Worm (Caenorhabditis elegans): ENCODE results near the gene K04A8.1.

Gene K04A8.1

DNA sequence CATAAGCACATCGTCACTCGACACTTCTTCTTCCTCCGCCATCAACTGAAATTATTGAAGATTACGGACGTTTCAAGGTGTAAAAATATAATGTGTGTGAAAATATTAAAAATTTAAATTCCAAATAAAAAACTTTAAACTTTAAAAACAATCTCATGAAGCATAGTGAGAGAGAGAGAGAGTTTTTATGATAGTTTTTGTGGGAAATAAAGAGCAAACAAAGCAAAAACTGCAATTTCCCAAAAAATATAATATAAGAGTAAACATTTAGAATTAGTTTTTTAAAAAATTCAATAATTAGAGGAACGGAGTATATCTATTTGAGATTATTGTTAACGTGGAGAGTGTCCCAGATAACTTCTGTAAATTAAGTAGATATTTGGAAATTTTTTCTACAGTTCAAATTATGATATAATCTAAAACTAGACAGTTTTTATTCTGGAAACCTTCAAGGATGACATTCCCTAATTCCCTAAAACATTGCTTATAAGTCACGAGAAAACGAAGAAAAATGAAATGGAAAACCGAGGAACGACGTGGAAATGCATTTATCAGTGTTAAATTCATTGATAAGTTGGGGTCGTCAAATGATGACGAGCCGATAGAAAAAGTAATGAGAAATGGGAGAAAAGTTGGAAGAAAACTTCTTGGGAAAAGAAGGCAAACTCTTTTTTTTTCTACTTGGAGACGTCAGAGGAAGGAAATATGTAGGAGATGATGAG is 19.5 kb upstream of the K04A8.1 start, which contains the start of gene dre-1 (continued):
- TF ChIP-seq lin-38 (GFP tag; IDR thresholded peaks at IDR 0.05) (no peak), daf-12 (tag; optimal IDR thresholded peaks at IDR 0.05) (no peak), jun-1 (tag; optimal IDR thresholded peaks at IDR 0.05) (no peak), nhr-28 (tag; optimal IDR thresholded peaks at IDR 0.05) (peak; percentile 45), hlh-30 (tag; optimal IDR thresholded peaks at IDR 0.05; ENCODE audit: insufficient read depth) (peak; percentile 11)

DNA sequence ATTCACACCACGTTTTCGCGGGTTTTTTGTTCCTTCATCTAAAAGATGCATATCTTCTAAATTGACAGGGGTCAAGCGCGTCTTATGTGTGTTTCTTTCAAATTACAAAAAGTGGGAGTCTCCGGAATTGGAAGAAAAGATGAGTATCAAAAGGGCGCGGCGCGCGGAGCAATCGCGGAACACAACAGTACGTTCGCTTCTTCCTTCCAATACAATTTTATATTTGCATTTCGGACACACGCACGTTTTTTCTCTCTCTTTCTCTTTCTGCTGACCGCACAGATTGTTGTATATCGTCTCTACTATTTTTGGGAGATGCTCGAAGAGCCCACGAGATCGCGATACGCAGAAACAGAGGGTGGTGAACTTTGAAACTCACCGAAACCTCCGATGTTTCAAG is 17.8 kb upstream of the K04A8.1 start:
- TF ChIP-seq F37D6.2 (tag; optimal IDR thresholded peaks at IDR 0.05) (no peak), unc-62 (GFP tag; optimal IDR thresholded peaks at IDR 0.05 in 1 of 2) (peak in 1 of 2 experiments; percentile 95), unc-62 (tag; optimal IDR thresholded peaks at IDR 0.05) (no peak), nhr-76 (tag; optimal IDR thresholded peaks at IDR 0.05) (no peak), mdl-1 (tag; optimal IDR thresholded peaks at IDR 0.05) (peak in 1 of 2 experiments; percentile 8), aha-1 (tag) (peak; percentile 37), Y48G9A.11 (GFP tag; IDR thresholded peaks at IDR 0.05) (no peak), cey-2 (tag; optimal IDR thresholded peaks at IDR 0.05; ENCODE audit: borderline replicate concordance, insufficient read depth) (no peak), T20F7.1 (GFP tag; optimal IDR thresholded peaks at IDR 0.05) (no peak), dve-1 (tag; optimal IDR thresholded peaks at IDR 0.05; ENCODE audit: insufficient read depth) (peak; percentile 22), rbr-2 (tag; optimal IDR thresholded peaks at IDR 0.05) (no peak)

DNA sequence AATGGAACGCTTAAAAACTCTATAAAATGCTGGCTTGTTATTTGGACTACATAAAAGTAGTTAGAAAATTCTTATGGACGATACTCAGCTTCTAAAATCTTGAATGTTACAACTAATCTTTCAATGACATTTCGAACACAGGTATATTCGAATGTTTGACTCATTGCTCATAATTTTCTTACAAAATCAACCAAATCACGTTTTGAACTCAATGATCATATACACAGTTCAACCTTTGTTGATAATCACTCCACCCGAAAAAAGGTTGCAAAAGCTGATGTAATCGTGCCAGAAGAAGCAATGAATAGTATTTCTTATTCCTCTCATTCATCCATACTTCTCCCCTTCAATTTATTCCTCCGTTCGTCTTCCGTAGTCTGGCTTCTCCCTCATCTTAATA is 17.0 kb upstream of the K04A8.1 start, which contains the start of gene K04A8.20:
K04A8.20 (plus strand) TSS at position 301 of the 400 bp plus-strand sequence.
- TF ChIP-seq dpl-1 (GFP tag; optimal IDR thresholded peaks at IDR 0.05) (no peak), egl-43 (GFP tag; IDR thresholded peaks at IDR 0.05) (no peak), nhr-76 (tag; optimal IDR thresholded peaks at IDR 0.05) (no peak), dve-1 (tag; optimal IDR thresholded peaks at IDR 0.05; ENCODE audit: insufficient read depth) (peak; percentile 2), lin-1 (GFP tag; IDR thresholded peaks at IDR 0.05) (no peak)

DNA sequence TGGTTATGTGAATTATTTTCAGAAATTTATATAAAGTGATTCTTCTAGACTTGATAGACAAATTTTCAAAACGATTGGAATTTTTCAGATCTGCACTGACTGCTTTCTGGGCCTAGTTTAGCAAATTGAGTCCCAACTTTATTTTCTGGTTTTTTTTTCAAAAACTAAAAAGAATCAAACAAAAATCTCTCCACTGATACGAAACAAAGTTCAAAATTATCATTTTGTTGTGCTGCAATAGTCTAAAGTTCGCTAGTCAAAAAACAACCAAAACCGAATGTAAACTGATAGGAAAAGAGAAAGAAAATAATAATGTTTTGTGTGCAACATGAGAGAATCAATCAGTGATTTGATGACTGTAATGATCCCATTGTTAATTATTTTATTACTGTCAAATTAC is 16.3 kb upstream of the K04A8.1 start, which contains the start of gene lipl-4:
lipl-4 (plus strand) TSS at position 301 of the 400 bp plus-strand sequence.
- TF ChIP-seq daf-16 (GFP tag; optimal IDR thresholded peaks at IDR 0.05) = no peak
- peak; percentile 53 for TF ChIP-seq daf-16 (tag; optimal IDR thresholded peaks at IDR 0.05)
- no peak for TF ChIP-seq F10B5.3 (tag; optimal IDR thresholded peaks at IDR 0.05)
- TF ChIP-seq hlh-30 (tag; optimal IDR thresholded peaks at IDR 0.05; ENCODE audit: insufficient read depth) = no peak
- peak; percentile 1 for TF ChIP-seq dve-1 (tag; optimal IDR thresholded peaks at IDR 0.05; ENCODE audit: insufficient read depth)

DNA sequence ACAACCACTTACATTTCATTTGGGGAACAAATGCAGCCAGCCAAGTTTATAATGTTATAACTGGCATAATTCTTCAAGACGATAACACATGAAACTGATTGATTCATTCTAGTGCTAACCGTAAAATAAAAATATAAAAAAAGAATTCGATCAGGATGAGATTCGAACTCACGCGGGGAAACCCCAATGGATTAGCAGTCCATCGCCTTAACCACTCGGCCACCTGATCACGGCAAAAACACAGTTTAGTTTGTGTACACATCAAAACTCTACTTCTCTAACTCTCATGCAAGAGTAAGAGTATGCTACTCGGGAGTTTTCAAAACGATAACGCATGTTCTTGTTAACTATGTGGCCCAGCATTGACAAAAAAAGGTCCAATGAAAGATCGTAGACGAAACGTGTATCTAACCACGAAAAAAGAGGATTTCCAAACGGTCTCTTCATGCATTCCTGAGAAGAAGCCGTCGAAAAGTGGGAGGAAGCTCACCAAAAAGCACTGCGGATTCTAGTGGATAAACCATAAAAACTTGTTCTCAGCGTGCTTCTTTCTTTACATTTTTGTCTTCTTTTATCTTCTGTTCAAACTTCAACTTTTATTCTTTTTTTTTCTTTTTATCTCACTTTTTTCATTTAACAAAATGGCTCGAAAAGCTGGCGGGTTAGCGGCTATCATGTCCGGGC is 14.3 kb upstream of the K04A8.1 start, which contains the start of gene twk-10:
twk-10 (plus strand) TSS at position 634 of the 684 bp plus-strand sequence.
- no peak for TF ChIP-seq lin-38 (GFP tag; IDR thresholded peaks at IDR 0.05)
- TF ChIP-seq arid-1 (GFP tag; conservative IDR thresholded peaks at IDR 0.05) = peak; percentile 64; the same call in 1 of the 2 replicates
- TF ChIP-seq nhr-237 (tag; optimal IDR thresholded peaks at IDR 0.05) = no peak
- peak; percentile 63 for TF ChIP-seq dve-1 (tag; optimal IDR thresholded peaks at IDR 0.05; ENCODE audit: insufficient read depth)
- TF ChIP-seq nhr-77 (tag; optimal IDR thresholded peaks at IDR 0.05) = peak; percentile 30
- TF ChIP-seq zag-1 (tag; optimal IDR thresholded peaks at IDR 0.05) = no peak
- TF ChIP-seq duxl-1 (tag; optimal IDR thresholded peaks at IDR 0.05; ENCODE audit: poor library complexity) = peak; percentile 21
- peak; percentile 75; the same call in 1 of the 2 replicates for TF ChIP-seq madf-9 (GFP tag; conservative IDR thresholded peaks at IDR 0.05)
- peak; percentile 15 for TF ChIP-seq hlh-30 (tag; optimal IDR thresholded peaks at IDR 0.05; ENCODE audit: insufficient read depth)
- 0 out of 2 replicates have a peak, but pooled peaks have one; percentile 27 for TF ChIP-seq ctbp-1 (GFP tag; IDR thresholded peaks at IDR 0.05)
- TF ChIP-seq ceh-32 (tag; optimal IDR thresholded peaks at IDR 0.05; ENCODE audit: poor library complexity) = no peak
- no peak for TF ChIP-seq mdl-1 (tag; optimal IDR thresholded peaks at IDR 0.05)
- TF ChIP-seq fos-1 (tag; optimal IDR thresholded peaks at IDR 0.05) = no peak
- no peak for TF ChIP-seq ama-1 (optimal IDR thresholded peaks at IDR 0.05)
- no peak for TF ChIP-seq jun-1 (tag; optimal IDR thresholded peaks at IDR 0.05)
- TF ChIP-seq lin-1 (GFP tag; IDR thresholded peaks at IDR 0.05) = 0 out of 2 replicates have a peak, but pooled peaks have one; percentile 42
- no peak for TF ChIP-seq ceh-62 (tag; optimal IDR thresholded peaks at IDR 0.05)
- peak; percentile 76; the same call in 1 of the 2 replicates for TF ChIP-seq pha-4 (GFP tag; IDR thresholded peaks at IDR 0.05)
- no peak for TF ChIP-seq pha-4 (tag; optimal IDR thresholded peaks at IDR 0.05)
- no peak for TF ChIP-seq php-3 (GFP tag; IDR thresholded peaks at IDR 0.05)
- TF ChIP-seq T26A8.4 (GFP tag; IDR thresholded peaks at IDR 0.05) = peak; percentile 52; the same call in 1 of the 2 replicates
- no peak for TF ChIP-seq snpc-4 (tag; optimal IDR thresholded peaks at IDR 0.05)
- TF ChIP-seq dmd-9 (GFP tag; IDR thresholded peaks at IDR 0.05) = 0 out of 2 replicates have a peak, but pooled peaks have one; percentile 70
- TF ChIP-seq unc-130 (GFP tag; optimal IDR thresholded peaks at IDR 0.05) = peak; percentile 21
